Fruit fly (Drosophila melanogaster) whole organism, embryonic: Measurements from ENCODE around the gene Dmtn.
A peak's percentile ranks its signal among the peaks of the same experiment; 100 is the strongest.

Experiments used
- Antp ChIP-seq: fragments of 200-800 bp; sonication (Bioruptor generic); optimal IDR thresholded peaks from 3 replicates; lab custom pipeline; 2016; ENCODE audit warnings: missing biosample characterization, missing genetic modification characterization
- Atf6 ChIP-seq: fragments of 200-800 bp; sonication (Bioruptor generic); IDR thresholded peaks from 2 replicates; pipeline ENCODE4 v1.3.6; 2022; ENCODE audit warnings: missing biosample characterization, missing genetic modification characterization
- Bgb ChIP-seq: fragments of 200-800 bp; sonication (Bioruptor generic); IDR thresholded peaks from 2 replicates; pipeline ENCODE4 v1.3.6; 2022; ENCODE audit warnings: missing biosample characterization, missing genetic modification characterization; ENCODE audit not compliant: partially characterized antibody
- BtbVII ChIP-seq: fragments of 200-800 bp; sonication (Bioruptor generic); optimal IDR thresholded peaks from 3 replicates; lab custom pipeline; 2017; ENCODE audit warnings: missing biosample characterization, mild to moderate bottlenecking, missing genetic modification characterization
- CG11398 ChIP-seq: fragments of 200-800 bp; sonication (Bioruptor generic); optimal IDR thresholded peaks from 2 replicates; lab custom pipeline; 2016; ENCODE audit warnings: missing biosample characterization, missing genetic modification characterization
- CG11504 ChIP-seq: fragments of 200-800 bp; sonication (Bioruptor generic); optimal IDR thresholded peaks from 3 replicates; lab custom pipeline; 2019; ENCODE audit warnings: missing biosample characterization, mild to moderate bottlenecking, missing genetic modification characterization, moderate library complexity
- CG18619 ChIP-seq: fragments of 200-800 bp; sonication (Bioruptor generic); optimal IDR thresholded peaks from 3 replicates; lab custom pipeline; 2017; ENCODE audit warnings: missing biosample characterization, mild to moderate bottlenecking, missing genetic modification characterization
- CG2678 ChIP-seq: fragments of 200-800 bp; sonication (Bioruptor generic); optimal IDR thresholded peaks from 3 replicates; lab custom pipeline; 2019; ENCODE audit warnings: missing biosample characterization, mild to moderate bottlenecking, missing genetic modification characterization, moderate library complexity
- CG2889 ChIP-seq: fragments of 200-800 bp; sonication (Bioruptor generic); IDR thresholded peaks from 3 replicates; pipeline ENCODE4 v1.3.6; 2022; ENCODE audit warnings: missing biosample characterization, missing genetic modification characterization
- CG3726 ChIP-seq: fragments of 200-800 bp; sonication (Bioruptor generic); IDR thresholded peaks from 3 replicates; pipeline ENCODE4, ENCODE4 v1.3.6; 2022; ENCODE audit warnings: missing biosample characterization, missing genetic modification characterization
- CG42726 ChIP-seq: fragments of 200-800 bp; sonication (Bioruptor generic); IDR thresholded peaks from 2 replicates; pipeline ENCODE4 v1.3.6; 2022; ENCODE audit warnings: missing biosample characterization, missing genetic modification characterization; ENCODE audit not compliant: partially characterized antibody
- CG4404 ChIP-seq: fragments of 200-800 bp; sonication (Bioruptor generic); IDR thresholded peaks from 2 replicates; pipeline ENCODE4 v1.3.6; 2022; ENCODE audit warnings: missing biosample characterization, missing genetic modification characterization
- CG6654 ChIP-seq: fragments of 200-800 bp; sonication (Bioruptor generic); optimal IDR thresholded peaks from 2 replicates; lab custom pipeline; 2017; ENCODE audit warnings: missing biosample characterization, mild to moderate bottlenecking, missing genetic modification characterization
- CG6813 ChIP-seq: fragments of 200-800 bp; sonication (Bioruptor generic); optimal IDR thresholded peaks from 2 replicates; lab custom pipeline; 2017; ENCODE audit warnings: missing biosample characterization, missing genetic modification characterization, mild to moderate bottlenecking, moderate library complexity, missing genetic modification reagents
- CG7556 ChIP-seq: fragments of 200-800 bp; sonication (Bioruptor generic); optimal IDR thresholded peaks from 2 replicates; lab custom pipeline; 2017; ENCODE audit warnings: missing biosample characterization, mild to moderate bottlenecking, missing genetic modification characterization
- CG8089 ChIP-seq: fragments of 200-800 bp; sonication (Bioruptor generic); optimal IDR thresholded peaks from 3 replicates; lab custom pipeline; 2016; ENCODE audit warnings: missing biosample characterization, missing genetic modification characterization
- CG8478 ChIP-seq: fragments of >200 bp; optimal IDR thresholded peaks from 2 replicates; lab custom pipeline; 2018
- CG9215 ChIP-seq: fragments of 200-800 bp; sonication (Bioruptor generic); IDR thresholded peaks from 2 replicates; pipeline ENCODE4 v1.3.6; 2022; ENCODE audit warnings: missing biosample characterization, missing genetic modification characterization
- CG9727 ChIP-seq: fragments of 200-800 bp; sonication (Bioruptor generic); optimal IDR thresholded peaks from 3 replicates; lab custom pipeline; 2017; ENCODE audit warnings: missing biosample characterization, mild to moderate bottlenecking, missing genetic modification characterization
- Dbx ChIP-seq: fragments of 200-800 bp; sonication (Bioruptor generic); IDR thresholded peaks from 3 replicates; pipeline ENCODE4 v1.3.6; 2022; ENCODE audit warnings: missing biosample characterization, missing genetic modification characterization
- E2f2 ChIP-seq: fragments of 200-800 bp; sonication (Bioruptor generic); IDR thresholded peaks from 2 replicates; pipeline ENCODE4 v1.3.6; 2022; ENCODE audit warnings: missing biosample characterization, missing genetic modification characterization
- ERR ChIP-seq: fragments of 200-800 bp; sonication (Bioruptor generic); optimal IDR thresholded peaks from 2 replicates; lab custom pipeline; 2016; ENCODE audit warnings: missing biosample characterization, missing genetic modification characterization
- Gug ChIP-seq: fragments of 200-800 bp; sonication (Bioruptor generic); IDR thresholded peaks from 4 replicates; pipeline ENCODE4 v1.3.6; 2022; ENCODE audit warnings: missing biosample characterization, missing genetic modification characterization
- H15 ChIP-seq: fragments of 200-800 bp; sonication (Bioruptor generic); IDR thresholded peaks from 3 replicates; pipeline ENCODE4 v1.3.6; 2022; ENCODE audit warnings: missing biosample characterization, missing genetic modification characterization
- HHEX ChIP-seq: fragments of 200-800 bp; sonication (Bioruptor generic); optimal IDR thresholded peaks from 3 replicates; lab custom pipeline; 2017; ENCODE audit warnings: missing biosample characterization, mild to moderate bottlenecking, missing genetic modification characterization, missing genetic modification reagents
- Hmr ChIP-seq: fragments of 200-800 bp; sonication (Bioruptor generic); optimal IDR thresholded peaks from 3 replicates; lab custom pipeline; 2017; ENCODE audit warnings: mild to moderate bottlenecking, missing biosample characterization, missing genetic modification reagents, missing genetic modification characterization
- Hr51 ChIP-seq, 2 experiments: fragments of 200-800 bp; sonication (Bioruptor generic); optimal IDR thresholded peaks; 2 replicates in 1 of 2; 3 replicates in 1 of 2; lab custom pipeline; 2016 to 2018; ENCODE audit warnings: missing biosample characterization in 2 of 2, missing genetic modification characterization in 2 of 2, mild to moderate bottlenecking in 1 of 2, moderate library complexity in 1 of 2
- Hsf ChIP-seq: fragments of 200-800 bp; sonication (Bioruptor generic); optimal IDR thresholded peaks from 3 replicates; lab custom pipeline; 2016; ENCODE audit warnings: missing biosample characterization, missing genetic modification characterization
- Lhr ChIP-seq: fragments of 200-800 bp; sonication (Bioruptor generic); optimal IDR thresholded peaks from 3 replicates; lab custom pipeline; 2017; ENCODE audit warnings: mild to moderate bottlenecking, missing biosample characterization, missing genetic modification reagents, missing genetic modification characterization
- Mrtf ChIP-seq: fragments of 200-800 bp; sonication (Bioruptor generic); IDR thresholded peaks from 3 replicates; pipeline ENCODE4 v1.3.6; 2022; ENCODE audit warnings: missing biosample characterization, missing genetic modification characterization
- Six4 ChIP-seq: fragments of 200-800 bp; sonication (Bioruptor generic); optimal IDR thresholded peaks from 2 replicates; lab custom pipeline; 2016; ENCODE audit warnings: missing biosample characterization, missing genetic modification characterization
- Spps ChIP-seq: fragments of 200-800 bp; sonication (Bioruptor generic); optimal IDR thresholded peaks from 2 replicates; lab custom pipeline; 2018; ENCODE audit warnings: missing biosample characterization, mild to moderate bottlenecking, missing genetic modification characterization
- ab ChIP-seq: fragments of 200-800 bp; sonication (Bioruptor generic); optimal IDR thresholded peaks from 2 replicates; lab custom pipeline; 2016; ENCODE audit warnings: missing biosample characterization, missing genetic modification characterization
- amos ChIP-seq: fragments of 200-800 bp; sonication (Bioruptor generic); IDR thresholded peaks from 2 replicates; pipeline ENCODE4 v1.3.6; 2022; ENCODE audit warnings: missing biosample characterization, missing genetic modification characterization; ENCODE audit not compliant: partially characterized antibody
- br ChIP-seq: fragments of >200 bp; optimal IDR thresholded peaks from 2 replicates; lab custom pipeline; 2017
- cad ChIP-seq: fragments of >200 bp; optimal IDR thresholded peaks from 2 replicates; lab custom pipeline; 2017; ENCODE audit warnings: missing biosample characterization, missing genetic modification characterization
- crp ChIP-seq, 2 experiments: fragments of 200-800 bp; sonication (Bioruptor generic); optimal IDR thresholded peaks; 2 replicates in 1 of 2; 3 replicates in 1 of 2; lab custom pipeline; 2017; ENCODE audit warnings: missing biosample characterization in 2 of 2, missing genetic modification characterization in 2 of 2, mild to moderate bottlenecking in 1 of 2, moderate library complexity in 1 of 2
- dati ChIP-seq: fragments of 200-800 bp; sonication (Bioruptor generic); IDR thresholded peaks from 2 replicates; pipeline ENCODE4 v1.3.6; 2022; ENCODE audit warnings: missing biosample characterization, missing genetic modification characterization
- gcm2 ChIP-seq: fragments of 200-800 bp; sonication (Bioruptor generic); optimal IDR thresholded peaks from 2 replicates; lab custom pipeline; 2016; ENCODE audit warnings: missing biosample characterization, missing genetic modification characterization
- gt ChIP-seq: fragments of 200-800 bp; sonication (Bioruptor generic); IDR thresholded peaks from 2 replicates; pipeline ENCODE4 v1.3.6; 2022; ENCODE audit warnings: missing biosample characterization, missing genetic modification characterization
- klu ChIP-seq: fragments of 200-800 bp; sonication (Bioruptor generic); IDR thresholded peaks from 2 replicates; pipeline ENCODE4 v1.3.6; 2022; ENCODE audit warnings: missing biosample characterization, missing genetic modification characterization
- lola ChIP-seq, 3 experiments: fragments of >200 bp in 2 of 3; fragments of 200-800 bp in 1 of 3; sonication (Bioruptor generic) in 1 of 3; optimal IDR thresholded peaks; 2 replicates each; lab custom pipeline; 2017 to 2019; ENCODE audit warnings: missing biosample characterization in 3 of 3, missing genetic modification characterization in 3 of 3, mild to moderate bottlenecking in 1 of 3, moderate library complexity in 1 of 3
- oc ChIP-seq: fragments of 200-800 bp; sonication (Bioruptor generic); optimal IDR thresholded peaks from 2 replicates; lab custom pipeline; 2018; ENCODE audit warnings: missing biosample characterization, mild to moderate bottlenecking, missing genetic modification characterization, moderate library complexity
- pb ChIP-seq: fragments of 200-800 bp; sonication (Bioruptor generic); optimal IDR thresholded peaks from 3 replicates; lab custom pipeline; 2016; ENCODE audit warnings: missing biosample characterization, missing genetic modification characterization
- pum ChIP-seq: fragments of 200-800 bp; sonication (Bioruptor generic); optimal IDR thresholded peaks from 2 replicates; lab custom pipeline; 2016; ENCODE audit warnings: missing biosample characterization, missing genetic modification characterization
- repo ChIP-seq: fragments of 200-800 bp; sonication (Bioruptor generic); optimal IDR thresholded peaks from 2 replicates; lab custom pipeline; 2016; ENCODE audit warnings: missing biosample characterization, missing genetic modification characterization
- seq ChIP-seq: fragments of 200-800 bp; sonication (Bioruptor generic); IDR thresholded peaks from 2 replicates; pipeline ENCODE4 v1.3.6; 2022; ENCODE audit warnings: missing biosample characterization, missing genetic modification characterization
- sna ChIP-seq: fragments of 200-800 bp; sonication (Bioruptor generic); IDR thresholded peaks from 2 replicates; pipeline ENCODE4 v1.3.6; 2022; ENCODE audit warnings: missing biosample characterization, missing genetic modification characterization; ENCODE audit not compliant: partially characterized antibody
- trh ChIP-seq: fragments of 200-800 bp; sonication (Bioruptor generic); optimal IDR thresholded peaks from 2 replicates; lab custom pipeline; 2016; ENCODE audit warnings: missing biosample characterization, missing genetic modification characterization
- vfl ChIP-seq: fragments of 200-800 bp; sonication (Bioruptor generic); optimal IDR thresholded peaks from 2 replicates; lab custom pipeline; 2016; ENCODE audit warnings: missing biosample characterization, missing genetic modification characterization
- wdn ChIP-seq: fragments of 200-800 bp; sonication (Bioruptor generic); IDR thresholded peaks from 2 replicates; pipeline ENCODE4 v1.3.6; 2022; ENCODE audit warnings: missing biosample characterization, missing genetic modification characterization
- wek ChIP-seq: fragments of 200-800 bp; sonication (Bioruptor generic); optimal IDR thresholded peaks from 3 replicates; lab custom pipeline; 2018; ENCODE audit warnings: missing biosample characterization, mild to moderate bottlenecking, missing genetic modification characterization, moderate library complexity

Dmtn gene

dm6 chr3R:6397611-6398092 lies 8.0 kb downstream of the Dmtn start (continued):
- TF ChIP-seq wdn (GFP tag; lab: Robert Waterston, UW) (no peak), klu (GFP tag; lab: Robert Waterston, UW) (no peak), lola (GFP tag; optimal IDR thresholded peaks at IDR 0.05; lab: Kevin White, UChicago) (no peak), CG8089 (no peak), E2f2 (GFP tag; lab: Robert Waterston, UW) (no peak), Hsf (GFP tag; lab: Kevin White, UChicago) (peak; percentile 2), CG2889 (GFP tag; lab: Robert Waterston, UW) (no peak), Hmr (GFP tag; lab: Kevin White, UChicago) (peak; percentile 19), sna (GFP tag; lab: Robert Waterston, UW) (no peak), oc (no peak), Dbx (GFP tag; lab: Robert Waterston, UW) (no peak), Lhr (GFP tag; lab: Kevin White, UChicago) (no peak), Hr51 (GFP tag; optimal IDR thresholded peaks at IDR 0.05; lab: Kevin White, UChicago) (peak in 1 of 2 experiments; percentile 48), CG11504 (peak; percentile 53), cad (GFP tag; lab: Kevin White, UChicago) (no peak), HHEX (GFP tag; lab: Kevin White, UChicago) (peak; percentile 28), wek (GFP tag; lab: Kevin White, UChicago) (no peak), CG42726 (no peak), Mrtf (no peak), Bgb (GFP tag; lab: Robert Waterston, UW) (peak; percentile 60), pum (GFP tag; lab: Kevin White, UChicago) (no peak), ERR (GFP tag; lab: Kevin White, UChicago) (no peak), gt (GFP tag; lab: Robert Waterston, UW) (no peak), CG6813 (GFP tag; lab: Kevin White, UChicago) (no peak), Six4 (GFP tag; lab: Kevin White, UChicago) (no peak), CG9215 (GFP tag; lab: Robert Waterston, UW) (no peak), seq (GFP tag; lab: Robert Waterston, UW) (no peak), CG11398 (GFP tag; lab: Kevin White, UChicago) (no peak), crp (GFP tag; optimal IDR thresholded peaks at IDR 0.05; lab: Kevin White, UChicago) (no peak), Gug (no peak), Spps (tag; lab: Kevin White, UChicago) (no peak), Atf6 (GFP tag; lab: Robert Waterston, UW) (0 out of 2 replicates have a peak, but pooled peaks have one; percentile 33), br (lab: Kevin White, UChicago) (no peak), CG8478 (lab: Kevin White, UChicago) (no peak), CG18619 (GFP tag; lab: Kevin White, UChicago) (no peak), BtbVII (GFP tag; lab: Kevin White, UChicago) (no peak), dati (no peak), H15 (no peak), ab (GFP tag; lab: Kevin White, UChicago) (no peak), vfl (GFP tag; lab: Kevin White, UChicago) (no peak), CG2678 (peak; percentile 54), CG9727 (GFP tag; lab: Kevin White, UChicago) (no peak), repo (GFP tag; lab: Kevin White, UChicago) (no peak), CG6654 (GFP tag; lab: Kevin White, UChicago) (no peak), CG7556 (GFP tag; lab: Kevin White, UChicago) (peak; percentile 11), amos (GFP tag; lab: Robert Waterston, UW) (no peak), pb (GFP tag; lab: Kevin White, UChicago) (no peak), trh (GFP tag; lab: Kevin White, UChicago) (no peak), CG4404 (GFP tag; lab: Robert Waterston, UW) (no peak), CG3726 (no peak), gcm2 (no peak), Antp (GFP tag; lab: Kevin White, UChicago) (no peak)
